Fruit fly (Drosophila melanogaster) whole organism, adult: Measurements from ENCODE around the gene CG15865.

Experiments
- CG11617 ChIP-seq: fragments of 200-800 bp; sonication (Bioruptor generic); optimal IDR thresholded peaks from 2 replicates; lab custom pipeline; 2017; ENCODE audit warnings: mild to moderate bottlenecking, missing biosample characterization, missing genetic modification reagents, missing genetic modification characterization
- CG12768 ChIP-seq: fragments of 200-800 bp; sonication (Bioruptor generic); optimal IDR thresholded peaks from 2 replicates; lab custom pipeline; 2017; ENCODE audit warnings: missing biosample characterization, missing genetic modification characterization, mild to moderate bottlenecking, moderate library complexity, missing genetic modification reagents
- CG14711 ChIP-seq: fragments of 200-800 bp; sonication (Bioruptor generic); optimal IDR thresholded peaks from 2 replicates; lab custom pipeline; 2018; ENCODE audit warnings: missing biosample characterization, mild to moderate bottlenecking, missing genetic modification characterization, moderate library complexity
- CG1620 ChIP-seq: fragments of 200-800 bp; sonication (Bioruptor generic); optimal IDR thresholded peaks from 2 replicates; lab custom pipeline; 2016; ENCODE audit warnings: missing biosample characterization, missing genetic modification characterization
- CG33017 ChIP-seq: fragments of 200-800 bp; sonication (Bioruptor generic); optimal IDR thresholded peaks from 2 replicates; lab custom pipeline; 2018; ENCODE audit warnings: missing biosample characterization, mild to moderate bottlenecking, missing genetic modification characterization, moderate library complexity
- CG5204 ChIP-seq: fragments of 200-800 bp; sonication (Bioruptor generic); optimal IDR thresholded peaks from 2 replicates; lab custom pipeline; 2016; ENCODE audit warnings: missing biosample characterization, missing genetic modification characterization
- CG7045 ChIP-seq: fragments of 200-800 bp; sonication (Bioruptor generic); optimal IDR thresholded peaks from 2 replicates; lab custom pipeline; 2017; ENCODE audit warnings: missing biosample characterization, mild to moderate bottlenecking, missing genetic modification characterization
- CG7101 ChIP-seq: fragments of 200-800 bp; sonication (Bioruptor generic); optimal IDR thresholded peaks from 2 replicates; lab custom pipeline; 2018; ENCODE audit warnings: missing biosample characterization, mild to moderate bottlenecking, missing genetic modification characterization, moderate library complexity
- Clk ChIP-seq: fragments of 200-800 bp; sonication (Bioruptor generic); optimal IDR thresholded peaks from 2 replicates; lab custom pipeline; 2017; ENCODE audit warnings: missing biosample characterization, missing genetic modification characterization
- Crg-1 ChIP-seq: fragments of 200-800 bp; sonication (Bioruptor generic); optimal IDR thresholded peaks from 2 replicates; lab custom pipeline; 2016; ENCODE audit warnings: missing biosample characterization, missing genetic modification characterization
- Mnt ChIP-seq: fragments of 200-800 bp; sonication (Bioruptor generic); optimal IDR thresholded peaks from 2 replicates; lab custom pipeline; 2016; ENCODE audit warnings: missing biosample characterization, mild to moderate bottlenecking, missing genetic modification characterization
- bab1 ChIP-seq: fragments of 200-800 bp; sonication (Bioruptor generic); optimal IDR thresholded peaks from 3 replicates; lab custom pipeline; 2019; ENCODE audit warnings: missing biosample characterization, mild to moderate bottlenecking, missing genetic modification characterization, moderate library complexity
- cic ChIP-seq: fragments of 200-800 bp; sonication (Bioruptor generic); optimal IDR thresholded peaks from 2 replicates; lab custom pipeline; 2017; ENCODE audit warnings: missing biosample characterization, mild to moderate bottlenecking, missing genetic modification characterization, moderate library complexity
- cnc ChIP-seq, 2 experiments: fragments of >200 bp; optimal IDR thresholded peaks; 2 replicates each; lab custom pipeline; 2017
- kay ChIP-seq: fragments of 200-800 bp; sonication (Bioruptor generic); peaks from one replicate; lab custom pipeline; 2016; ENCODE audit warnings: missing biosample characterization, missing genetic modification characterization, borderline replicate concordance
- ovo ChIP-seq: fragments of 200-800 bp; sonication (Bioruptor generic); optimal IDR thresholded peaks from 2 replicates; lab custom pipeline; 2016; ENCODE audit warnings: missing biosample characterization, missing genetic modification characterization
- pad ChIP-seq: fragments of 200-800 bp; sonication (Bioruptor generic); optimal IDR thresholded peaks from 3 replicates; lab custom pipeline; 2017; ENCODE audit warnings: missing biosample characterization, missing genetic modification characterization, mild to moderate bottlenecking, moderate library complexity, missing genetic modification reagents
- tj ChIP-seq: fragments of 200-800 bp; sonication (Bioruptor generic); optimal IDR thresholded peaks from 3 replicates; lab custom pipeline; 2017; ENCODE audit warnings: missing biosample characterization, mild to moderate bottlenecking, missing genetic modification characterization, moderate library complexity
- toe ChIP-seq: fragments of 200-800 bp; sonication (Bioruptor generic); optimal IDR thresholded peaks from 2 replicates; lab custom pipeline; 2016; ENCODE audit warnings: missing biosample characterization, missing genetic modification characterization

Gene CG15865

DNA sequence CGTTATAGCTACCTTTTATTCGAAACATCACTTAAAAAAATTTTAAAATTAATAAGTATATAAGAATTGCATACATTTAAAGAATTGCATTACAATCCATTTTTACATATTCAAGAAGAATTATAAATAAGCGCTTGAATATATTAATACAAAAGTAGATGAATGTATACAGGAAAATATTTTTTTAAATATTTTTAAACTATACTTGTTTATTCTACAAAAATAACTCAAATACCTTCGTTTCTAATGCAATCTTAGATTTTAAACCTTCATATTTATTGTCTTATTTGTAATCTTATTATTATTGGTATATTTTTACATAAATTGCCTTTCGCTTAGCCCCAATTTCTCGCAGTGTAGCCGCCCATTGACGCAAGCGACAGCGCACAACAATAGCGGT is 12.9 kb upstream of the CG15865 start:
- TF ChIP-seq toe (GFP tag; lab: Kevin White, UChicago): no peak
- no peak for TF ChIP-seq Mnt (GFP tag; lab: Kevin White, UChicago)
- peak; percentile 7 for TF ChIP-seq CG14711
- no peak for TF ChIP-seq cnc (optimal IDR thresholded peaks at IDR 0.05; lab: Kevin White, UChicago)
- TF ChIP-seq CG11617 (GFP tag; lab: Kevin White, UChicago): peak; percentile 9
- no peak for TF ChIP-seq tj (GFP tag; lab: Kevin White, UChicago)
- no peak for TF ChIP-seq Clk (GFP tag; lab: Kevin White, UChicago)
- no peak for TF ChIP-seq ovo
- no peak for TF ChIP-seq CG7045 (GFP tag; lab: Kevin White, UChicago)
- peak; percentile 55 for TF ChIP-seq CG7101 (tag; lab: Kevin White, UChicago)

DNA sequence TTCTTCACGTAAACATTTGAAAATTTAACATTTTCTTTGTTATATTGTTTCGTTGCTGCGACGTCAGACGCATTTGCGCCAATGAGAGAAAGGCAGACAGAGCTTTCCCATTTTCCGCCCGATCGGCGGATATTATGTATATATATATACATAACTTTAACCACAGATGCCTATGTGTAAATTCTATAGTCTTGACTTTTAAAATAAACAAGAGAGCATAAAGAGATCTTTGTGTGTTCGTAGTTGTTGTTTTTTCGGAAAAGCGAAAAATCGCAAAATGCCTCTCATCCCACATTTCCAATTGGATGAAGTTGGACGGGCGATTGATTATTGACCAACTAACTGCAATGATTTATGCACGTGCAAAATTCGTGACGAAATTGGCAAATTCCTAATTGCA is 12.4 kb upstream of the CG15865 start, which contains the start of gene CG13012:
Gene CG13012 (minus strand): TSS at position 101 of the 400 bp plus-strand sequence.
- TF ChIP-seq cic: no peak
- TF ChIP-seq CG11617 (GFP tag; lab: Kevin White, UChicago): no peak
- TF ChIP-seq CG7045 (GFP tag; lab: Kevin White, UChicago): no peak
- TF ChIP-seq toe (GFP tag; lab: Kevin White, UChicago): no peak
- TF ChIP-seq CG7101 (tag; lab: Kevin White, UChicago): no peak

DNA sequence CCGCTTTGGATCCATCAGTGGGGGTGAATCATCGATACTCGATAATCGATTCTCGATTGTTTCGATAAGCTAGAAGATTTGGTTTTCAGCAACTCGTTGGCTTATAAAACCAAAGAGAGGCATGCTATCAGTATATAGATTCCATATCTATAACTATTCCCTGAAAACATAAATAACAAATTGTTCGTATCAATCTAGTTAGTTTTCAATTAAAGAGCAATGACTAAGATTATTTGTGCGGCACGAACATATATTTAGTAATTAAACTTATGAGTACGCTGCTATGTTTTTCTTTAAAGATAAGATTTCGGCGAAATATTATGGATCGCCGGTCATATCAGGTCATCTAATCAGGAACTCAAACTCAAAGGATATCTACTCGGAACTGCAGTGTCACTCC is 10.3 kb upstream of the CG15865 start:
- TF ChIP-seq cnc (optimal IDR thresholded peaks at IDR 0.05; lab: Kevin White, UChicago) (no peak), CG12768 (GFP tag; lab: Kevin White, UChicago) (no peak), CG7101 (tag; lab: Kevin White, UChicago) (no peak), Mnt (GFP tag; lab: Kevin White, UChicago) (no peak), pad (GFP tag; lab: Kevin White, UChicago) (no peak), ovo (no peak), CG1620 (no peak), bab1 (no peak)

DNA sequence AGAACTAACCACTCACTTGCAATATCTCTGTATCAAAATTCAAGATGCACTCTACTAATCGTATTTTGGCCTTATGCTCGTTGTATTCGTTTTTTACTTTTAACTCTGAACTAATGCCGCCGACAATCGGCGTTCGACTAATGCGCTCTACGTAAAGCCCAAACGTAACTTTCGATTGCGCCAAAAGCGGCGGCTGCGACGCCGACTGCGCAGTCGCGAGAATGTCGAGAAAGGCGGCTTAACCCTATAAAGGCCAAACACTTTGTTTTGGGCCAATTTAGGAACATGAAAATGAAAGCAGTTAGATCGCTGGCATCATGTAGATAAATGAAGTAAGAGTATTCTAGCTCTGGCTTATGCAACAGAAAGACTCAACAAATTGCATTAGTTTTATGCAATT is 8.6 kb upstream of the CG15865 start:
- TF ChIP-seq pad (GFP tag; lab: Kevin White, UChicago): no peak
- no peak for TF ChIP-seq Crg-1 (GFP tag; lab: Kevin White, UChicago)
- TF ChIP-seq CG1620: no peak
- no peak for TF ChIP-seq bab1
- TF ChIP-seq CG33017 (tag; lab: Kevin White, UChicago): no peak
- no peak for TF ChIP-seq cnc (optimal IDR thresholded peaks at IDR 0.05; lab: Kevin White, UChicago)
- TF ChIP-seq Clk (GFP tag; lab: Kevin White, UChicago): no peak
- TF ChIP-seq CG14711: no peak
- no peak for TF ChIP-seq cic
- TF ChIP-seq CG11617 (GFP tag; lab: Kevin White, UChicago): no peak
- TF ChIP-seq tj (GFP tag; lab: Kevin White, UChicago): no peak
- TF ChIP-seq toe (GFP tag; lab: Kevin White, UChicago): no peak
- no peak for TF ChIP-seq ovo

DNA sequence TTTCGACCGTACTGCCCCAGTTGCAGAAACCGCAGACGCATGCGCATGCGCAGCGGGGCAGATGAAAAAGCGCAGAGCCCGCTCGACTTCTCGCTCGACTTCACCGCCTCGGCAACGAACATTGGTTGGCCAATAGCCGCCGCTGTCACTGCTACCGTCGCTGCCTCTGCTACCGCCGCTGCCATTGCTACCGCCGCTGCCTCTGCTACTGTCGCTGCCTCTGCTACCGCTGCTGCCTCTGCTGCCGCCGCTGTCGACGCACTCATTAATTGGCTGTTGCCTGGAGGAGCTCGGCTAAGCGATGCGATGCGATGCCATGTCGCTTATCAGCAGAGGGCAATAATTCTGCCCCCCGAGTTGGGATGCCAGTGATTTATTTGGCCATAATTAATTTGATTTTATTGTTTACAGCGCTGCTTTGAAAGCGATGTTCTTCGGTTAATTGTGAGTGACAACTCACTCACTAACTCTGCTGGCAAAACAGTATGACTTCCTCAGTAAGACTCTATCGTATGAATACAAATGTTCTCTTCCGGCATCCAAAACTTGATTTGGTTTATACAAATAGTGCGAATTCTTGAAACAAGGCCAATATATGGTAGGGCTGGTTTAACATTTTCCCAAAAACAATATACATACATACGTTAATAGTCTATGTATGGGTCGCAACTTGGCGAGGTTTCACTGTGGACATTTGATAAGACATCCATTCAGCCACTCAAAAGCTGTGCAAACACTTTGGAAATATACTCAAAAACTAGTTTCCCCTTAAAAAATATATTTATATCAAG is 6.6 kb upstream of the CG15865 start:
- no peak for TF ChIP-seq toe (GFP tag; lab: Kevin White, UChicago)
- no peak for TF ChIP-seq cic
- no peak for TF ChIP-seq ovo
- no peak for TF ChIP-seq Crg-1 (GFP tag; lab: Kevin White, UChicago)
- TF ChIP-seq pad (GFP tag; lab: Kevin White, UChicago): peak; percentile 9
- no peak for TF ChIP-seq cnc (optimal IDR thresholded peaks at IDR 0.05; lab: Kevin White, UChicago)
- TF ChIP-seq CG11617 (GFP tag; lab: Kevin White, UChicago): no peak
- TF ChIP-seq CG1620: no peak
- peak; percentile 39 for TF ChIP-seq CG14711
- no peak for TF ChIP-seq CG12768 (GFP tag; lab: Kevin White, UChicago)
- no peak for TF ChIP-seq CG5204 (GFP tag; lab: Kevin White, UChicago)
- TF ChIP-seq tj (GFP tag; lab: Kevin White, UChicago): no peak

DNA sequence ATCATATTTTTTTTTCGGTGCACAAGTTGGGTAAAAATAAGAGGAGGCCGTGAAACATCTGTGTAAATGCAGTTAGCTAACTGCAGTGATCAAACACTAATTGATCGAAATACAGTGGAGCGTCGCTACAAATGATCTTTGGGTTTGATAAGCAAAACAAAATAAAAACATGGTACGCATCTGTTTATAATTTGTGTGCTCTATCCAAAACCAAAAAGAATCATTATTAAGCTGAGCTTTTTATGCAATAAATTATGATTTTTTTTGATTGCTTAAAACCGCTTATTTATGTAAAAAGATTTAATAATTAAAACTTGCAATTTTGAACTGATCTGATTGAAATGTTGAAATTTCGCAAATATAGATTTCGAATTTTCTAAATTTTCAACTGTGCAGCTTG is 6.0 kb upstream of the CG15865 start:
- peak; percentile 28 for TF ChIP-seq kay (GFP tag; lab: Kevin White, UChicago)
- no peak for TF ChIP-seq CG12768 (GFP tag; lab: Kevin White, UChicago)

DNA sequence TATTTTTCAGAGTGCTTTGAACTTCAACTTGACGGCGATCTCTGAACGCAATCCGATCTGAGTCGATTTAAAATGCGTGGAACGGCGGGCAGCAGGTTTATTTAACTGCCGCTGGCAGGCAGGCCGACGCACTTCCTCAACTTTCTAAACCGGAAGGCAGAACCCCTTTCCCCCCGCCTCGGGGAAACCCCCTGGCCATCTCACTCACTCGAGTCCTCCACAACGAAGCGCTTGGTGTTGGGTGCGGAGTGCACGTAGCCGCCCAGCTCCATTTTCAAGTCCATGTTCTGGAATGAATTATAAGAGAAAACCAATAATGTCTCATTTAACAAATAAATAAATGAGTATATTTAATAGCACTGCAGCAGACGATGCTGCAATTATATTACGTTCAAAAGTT is 5.6 kb upstream of the CG15865 start:
- no peak for TF ChIP-seq kay (GFP tag; lab: Kevin White, UChicago)
- TF ChIP-seq cnc (optimal IDR thresholded peaks at IDR 0.05; lab: Kevin White, UChicago): no peak
- TF ChIP-seq CG33017 (tag; lab: Kevin White, UChicago): no peak
- no peak for TF ChIP-seq CG14711
- no peak for TF ChIP-seq bab1
- no peak for TF ChIP-seq CG7101 (tag; lab: Kevin White, UChicago)
- TF ChIP-seq CG11617 (GFP tag; lab: Kevin White, UChicago): no peak
- TF ChIP-seq cic: no peak
- TF ChIP-seq Clk (GFP tag; lab: Kevin White, UChicago): no peak
